Worm (Caenorhabditis elegans) whole organism, mixed stage, embryonic: ENCODE data around the gene C06B8.3.

Source experiments
- ceh-83 ChIP-seq: fragments of 200-800 bp; sonication (Bioruptor generic); optimal IDR thresholded peaks from 2 replicates; lab custom pipeline; 2018; ENCODE audit warnings: mild to moderate bottlenecking, missing genetic modification characterization, missing compliant biosample characterization
- elt-3 ChIP-seq: fragments of 150-350 bp; optimal IDR thresholded peaks from 2 replicates; lab custom pipeline; 2014; ENCODE audit warnings: missing biosample characterization, missing genetic modification characterization
- lsy-2 ChIP-seq: fragments of 150-350 bp; optimal IDR thresholded peaks from 2 replicates; lab custom pipeline; 2014; ENCODE audit warnings: missing biosample characterization, missing genetic modification characterization
- mab-5 ChIP-seq: fragments of 150-350 bp; optimal IDR thresholded peaks from 2 replicates; lab custom pipeline; 2014; ENCODE audit warnings: missing biosample characterization, missing genetic modification characterization
- mep-1 ChIP-seq: fragments of 150-350 bp; optimal IDR thresholded peaks from 2 replicates; lab custom pipeline; 2017; ENCODE audit warnings: missing biosample characterization, missing genetic modification reagents, missing genetic modification characterization, inconsistent platforms
- nhr-12 ChIP-seq: fragments of 150-350 bp; optimal IDR thresholded peaks from 2 replicates; lab custom pipeline; 2014; ENCODE audit warnings: missing biosample characterization, missing genetic modification characterization
- unc-62 ChIP-seq: fragments of 150-350 bp; optimal IDR thresholded peaks from 2 replicates; lab custom pipeline; 2014; ENCODE audit warnings: missing biosample characterization, missing genetic modification reagents, missing genetic modification characterization

ce11 chrV:15451421-15451820, 33.0 kb downstream of the C06B8.3 start, which contains the start of gene srw-33:
- TF ChIP-seq mep-1 (tag; lab: Kevin White, UChicago): no peak
- no peak for TF ChIP-seq ceh-83 (GFP tag; lab: Kevin White, UChicago)
- no peak for TF ChIP-seq lsy-2 (tag; lab: Kevin White, UChicago)
- no peak for TF ChIP-seq unc-62 (GFP tag; lab: Kevin White, UChicago)
- TF ChIP-seq elt-3 (tag; lab: Kevin White, UChicago): no peak
- no peak for TF ChIP-seq nhr-12 (tag; lab: Kevin White, UChicago)
- no peak for TF ChIP-seq mab-5 (tag; lab: Kevin White, UChicago)
